Fruit fly (Drosophila melanogaster): ENCODE measurements around the gene Jon25Bi.
A peak's percentile ranks its signal among the peaks of the same experiment; 100 is the strongest.

DNA sequence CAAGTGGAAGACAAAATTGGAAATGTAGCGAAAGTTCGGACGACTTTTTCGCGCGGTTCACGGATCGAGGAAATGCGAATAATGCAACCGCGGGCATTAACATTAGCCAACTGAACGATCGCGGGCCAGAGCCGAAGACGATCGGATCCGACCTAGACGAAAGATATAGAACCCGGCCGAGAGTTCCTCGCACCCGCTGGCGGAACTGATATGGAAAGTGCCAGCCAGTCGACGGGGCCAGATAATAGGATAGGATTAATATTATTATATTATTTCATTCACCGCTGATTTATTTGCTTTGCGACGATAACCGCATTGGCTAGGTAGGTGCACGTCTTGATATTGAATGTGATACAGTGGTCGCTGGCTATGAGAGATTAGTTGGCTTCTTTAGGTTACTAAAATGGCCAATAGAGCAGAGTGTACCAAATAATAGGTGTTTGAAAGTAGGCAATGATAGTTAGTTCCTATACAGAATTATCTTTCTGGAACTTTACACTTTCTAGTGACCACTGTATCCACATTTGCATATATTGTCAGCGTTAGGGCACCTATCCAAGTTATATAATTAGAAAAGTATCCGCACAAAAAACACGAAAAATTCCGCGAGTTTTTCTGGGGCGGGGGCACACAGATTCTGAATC lies 44.6 kb upstream of the Jon25Bi start:
- TF ChIP-seq CG33017 (tag; optimal IDR thresholded peaks at IDR 0.05) (peak; percentile 92), CG5204 (GFP tag; optimal IDR thresholded peaks at IDR 0.05) (peak; percentile 78), CG7045 (GFP tag; optimal IDR thresholded peaks at IDR 0.05) (peak; percentile 84), CG1620 (GFP tag; optimal IDR thresholded peaks at IDR 0.05) (peak; percentile 74), bab1 (GFP tag; optimal IDR thresholded peaks at IDR 0.05) (peak; percentile 85), ovo (GFP tag; optimal IDR thresholded peaks at IDR 0.05) (no peak), toe (GFP tag; optimal IDR thresholded peaks at IDR 0.05) (peak; percentile 90), cnc (optimal IDR thresholded peaks at IDR 0.05) (no peak), kay (GFP tag; ENCODE audit: borderline replicate concordance) (no peak)
